Fruit fly (Drosophila melanogaster) whole organism, wandering third instar larva: ENCODE data around the gene CG12010.

ENCODE experiments used
- Abd-B ChIP-seq: fragments of >200 bp; optimal IDR thresholded peaks from 2 replicates; lab custom pipeline; 2017; ENCODE audit warnings: missing biosample characterization, missing genetic modification characterization
- CG9705 ChIP-seq: fragments of 200-800 bp; sonication (Bioruptor generic); optimal IDR thresholded peaks from 2 replicates; lab custom pipeline; 2018; ENCODE audit warnings: missing biosample characterization, mild to moderate bottlenecking, missing genetic modification characterization
- CrebA ChIP-seq: fragments of 200-800 bp; sonication (Bioruptor generic); optimal IDR thresholded peaks from 2 replicates; lab custom pipeline; 2016; ENCODE audit warnings: missing biosample characterization, mild to moderate bottlenecking, missing genetic modification characterization, borderline replicate concordance
- Dfd ChIP-seq: fragments of >200 bp; optimal IDR thresholded peaks from 2 replicates; lab custom pipeline; 2017; ENCODE audit warnings: missing biosample characterization, missing genetic modification characterization
- Dif ChIP-seq: fragments of 200-275, 200-300 bp; sonication (Bioruptor generic); optimal IDR thresholded peaks from 2 replicates; lab custom pipeline; 2018; ENCODE audit warnings: missing biosample characterization, missing genetic modification characterization; ENCODE audit not compliant: partially characterized antibody
- GATAd ChIP-seq: sonication (Bioruptor generic); optimal IDR thresholded peaks from 2 replicates; lab custom pipeline; 2016; ENCODE audit warnings: missing biosample characterization, missing genetic modification characterization
- HLH106 ChIP-seq: fragments of 200-800 bp; optimal IDR thresholded peaks from 3 replicates; lab custom pipeline; 2019; ENCODE audit warnings: missing biosample characterization, mild to moderate bottlenecking, missing genetic modification characterization, moderate library complexity
- Hr83 ChIP-seq: fragments of 200-300 bp; sonication (Bioruptor generic); optimal IDR thresholded peaks from 2 replicates; lab custom pipeline; 2016; ENCODE audit warnings: missing biosample characterization, mild to moderate bottlenecking, missing genetic modification characterization, moderate library complexity; ENCODE audit not compliant: poor library complexity, severe bottlenecking
- Jra ChIP-seq: sonication (Bioruptor generic); optimal IDR thresholded peaks from 2 replicates; lab custom pipeline; 2016; ENCODE audit warnings: missing biosample characterization, missing genetic modification characterization
- Myc ChIP-seq: fragments of >200 bp; optimal IDR thresholded peaks from 2 replicates; lab custom pipeline; 2017
- N ChIP-seq: fragments of >200 bp; optimal IDR thresholded peaks from 2 replicates; lab custom pipeline; 2018; ENCODE audit warnings: missing biosample characterization, missing external identifiers, missing genetic modification characterization
- OdsH ChIP-seq: fragments of 200-800 bp; sonication (Bioruptor generic); optimal IDR thresholded peaks from 2 replicates; lab custom pipeline; 2016; ENCODE audit warnings: missing biosample characterization, mild to moderate bottlenecking, missing genetic modification characterization
- Rel ChIP-seq, 2 experiments: fragments of 200-800 bp; sonication (Bioruptor generic) in 1 of 2; optimal IDR thresholded peaks; 2 replicates in 1 of 2; 3 replicates in 1 of 2; lab custom pipeline; 2016 to 2019; ENCODE audit warnings: mild to moderate bottlenecking in 2 of 2, missing biosample characterization in 2 of 2, missing genetic modification characterization in 2 of 2, moderate library complexity in 1 of 2
- Sp1 ChIP-seq: fragments of 200-800 bp; sonication (Bioruptor generic); optimal IDR thresholded peaks from 3 replicates; lab custom pipeline; 2019; ENCODE audit warnings: missing biosample characterization, mild to moderate bottlenecking, missing genetic modification characterization, moderate library complexity
- br ChIP-seq: fragments of 200-800 bp; sonication (Bioruptor generic); optimal IDR thresholded peaks from 2 replicates; lab custom pipeline; 2016; ENCODE audit warnings: missing biosample characterization, missing genetic modification characterization
- dl ChIP-seq, 2 experiments: fragments of 175-275, 200-275 bp in 1 of 2; fragments of 200-275 bp in 1 of 2; sonication (Bioruptor generic); optimal IDR thresholded peaks; lab custom pipeline; 2018; ENCODE audit warnings: mild to moderate bottlenecking in 2 of 2, missing biosample characterization in 2 of 2, missing genetic modification characterization in 2 of 2, moderate library complexity in 2 of 2; ENCODE audit not compliant: partially characterized antibody in 2 of 2, insufficient read depth in 1 of 2
- dmrt93B ChIP-seq: fragments of 200-800 bp; sonication (Bioruptor generic); optimal IDR thresholded peaks from 2 replicates; lab custom pipeline; 2018; ENCODE audit warnings: missing biosample characterization, mild to moderate bottlenecking, missing genetic modification characterization
- foxo ChIP-seq, 2 experiments: fragments of 200-800 bp; sonication (Bioruptor generic); optimal IDR thresholded peaks; 2 replicates in 1 of 2; 3 replicates in 1 of 2; lab custom pipeline; 2016 to 2017; ENCODE audit warnings: missing biosample characterization in 2 of 2, missing genetic modification characterization in 2 of 2
- fru ChIP-seq: fragments of 200-800 bp; sonication (Bioruptor generic); optimal IDR thresholded peaks from 3 replicates; lab custom pipeline; 2016; ENCODE audit warnings: missing biosample characterization, mild to moderate bottlenecking, missing genetic modification characterization
- h ChIP-seq: fragments of 200-800 bp; sonication (Bioruptor generic); optimal IDR thresholded peaks from 3 replicates; lab custom pipeline; 2016; ENCODE audit warnings: missing biosample characterization, mild to moderate bottlenecking, missing genetic modification characterization
- jim ChIP-seq: fragments of 175-275, 200-325 bp; sonication (Bioruptor generic); optimal IDR thresholded peaks from 2 replicates; lab custom pipeline; 2016; ENCODE audit warnings: missing biosample characterization, mild to moderate bottlenecking, missing genetic modification characterization
- psq ChIP-seq: fragments of 200-800 bp; sonication (Bioruptor generic); optimal IDR thresholded peaks from 3 replicates; lab custom pipeline; 2017; ENCODE audit warnings: missing biosample characterization, mild to moderate bottlenecking, missing genetic modification characterization, moderate library complexity
- rgr ChIP-seq: fragments of 200-800 bp; sonication (Bioruptor generic); optimal IDR thresholded peaks from 3 replicates; lab custom pipeline; 2016; ENCODE audit warnings: missing biosample characterization, mild to moderate bottlenecking, missing genetic modification characterization
- sv ChIP-seq: fragments of 200-800 bp; sonication (Bioruptor generic); optimal IDR thresholded peaks from 3 replicates; lab custom pipeline; 2016; ENCODE audit warnings: missing biosample characterization, missing genetic modification characterization

Gene CG12010

DNA sequence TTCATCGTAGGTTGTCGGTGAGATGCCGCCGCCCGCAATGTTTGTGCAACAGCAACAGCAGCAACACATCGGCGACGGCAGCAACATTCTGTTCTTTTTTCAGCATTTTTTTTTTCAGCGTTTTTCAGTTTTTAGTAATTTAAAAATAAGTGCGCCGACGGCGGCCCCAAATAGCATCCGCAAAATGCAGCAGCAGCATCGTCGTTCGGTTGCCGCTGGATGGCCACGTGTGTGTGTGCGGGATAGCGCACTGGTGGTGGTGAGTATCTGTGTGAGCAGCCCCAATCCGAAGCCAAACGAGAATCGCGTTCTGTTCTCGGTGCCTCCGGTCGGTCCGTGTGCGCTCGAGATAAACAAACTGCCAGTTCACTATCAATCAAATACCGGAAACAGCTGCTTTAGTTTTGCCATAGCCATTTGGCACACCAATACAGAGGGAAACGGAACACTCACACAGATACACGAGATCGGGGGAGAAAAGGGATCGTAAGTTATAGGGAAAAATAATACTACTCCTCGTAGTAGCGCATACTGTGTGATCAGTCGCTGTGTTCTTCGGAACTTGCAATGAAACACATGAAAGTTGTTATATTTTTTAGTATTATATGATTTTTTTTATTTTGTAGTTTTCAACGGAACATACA, 26.6 kb downstream of the CG12010 start:
- TF ChIP-seq dmrt93B (GFP tag; lab: Kevin White, UChicago), result no peak
- TF ChIP-seq CrebA (GFP tag; lab: Kevin White, UChicago), result no peak
- TF ChIP-seq sv (GFP tag; lab: Kevin White, UChicago), result no peak
- no peak for TF ChIP-seq Dif
- no peak for TF ChIP-seq Abd-B
- TF ChIP-seq Hr83 (GFP tag; lab: Kevin White, UChicago), result no peak

DNA sequence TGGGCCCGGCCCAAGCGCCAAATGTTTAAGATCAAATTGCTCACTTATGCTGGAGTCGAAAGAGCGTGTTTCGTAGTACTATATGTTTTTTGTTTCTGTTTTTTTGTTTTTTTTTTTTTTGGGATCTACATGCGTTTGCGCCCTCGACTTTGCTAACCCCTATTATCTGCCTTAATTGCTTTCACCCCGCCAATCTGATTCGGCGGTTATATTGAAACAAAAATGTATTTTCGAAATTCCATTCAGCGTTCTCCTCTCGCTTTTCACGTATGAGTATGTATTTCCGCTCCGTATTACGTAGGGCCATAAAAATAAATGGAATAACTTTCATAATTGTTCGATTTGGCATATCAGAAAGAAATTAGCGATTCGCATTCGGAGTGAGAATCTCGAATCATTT, 31.5 kb downstream of the CG12010 start:
- TF ChIP-seq dmrt93B (GFP tag; lab: Kevin White, UChicago), result no peak
- TF ChIP-seq Rel (GFP tag; optimal IDR thresholded peaks at IDR 0.05; lab: Kevin White, UChicago), result no peak
- TF ChIP-seq Rel (tag; optimal IDR thresholded peaks at IDR 0.05; lab: Kevin White, UChicago), result peak; percentile 42
- no peak for TF ChIP-seq CG9705 (GFP tag; lab: Kevin White, UChicago)
- TF ChIP-seq Myc, result no peak
- TF ChIP-seq fru, result no peak
- TF ChIP-seq GATAd, result no peak
- TF ChIP-seq OdsH (GFP tag; lab: Kevin White, UChicago), result no peak
- TF ChIP-seq, all 38 proteins: peak for 1

DNA sequence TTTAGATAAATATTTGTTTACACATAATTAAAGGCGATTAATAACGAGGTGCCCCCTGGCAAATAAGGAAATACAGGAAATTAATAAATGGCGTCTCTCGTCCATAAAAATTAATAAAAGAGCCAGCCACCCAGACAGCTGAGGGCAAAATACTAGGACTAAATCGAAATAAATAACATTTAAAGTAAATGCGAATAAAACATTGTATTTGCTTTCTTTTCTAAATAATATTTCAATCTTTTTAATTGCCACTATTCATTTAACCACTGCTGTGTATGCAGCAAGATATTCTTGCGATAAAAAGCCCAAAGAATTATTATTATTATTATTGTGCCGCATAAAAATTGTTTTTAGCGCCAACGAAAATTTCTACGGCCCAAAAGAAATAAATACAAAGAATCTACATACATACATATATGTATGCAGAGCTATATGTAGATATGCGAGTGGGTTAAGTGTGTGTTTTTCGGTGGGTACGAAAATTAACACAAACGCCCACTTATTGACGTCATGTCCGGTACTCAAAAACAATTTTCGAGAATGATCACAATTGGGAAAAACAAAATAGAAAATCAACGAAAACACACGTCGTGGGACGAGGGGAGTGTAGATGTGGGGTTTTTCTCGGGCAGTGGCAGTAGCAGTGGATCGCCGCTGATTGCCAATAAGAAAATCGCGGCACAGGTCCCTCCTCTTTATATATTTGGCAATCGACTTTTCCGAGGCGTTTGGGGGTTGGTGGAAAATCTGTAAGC, 32.4 kb downstream of the CG12010 start:
- TF ChIP-seq GATAd (no peak), dmrt93B (GFP tag; lab: Kevin White, UChicago) (peak; percentile 9), Dfd (GFP tag; lab: Kevin White, UChicago) (no peak), dl (GFP tag; optimal IDR thresholded peaks at IDR 0.05; lab: Kevin White, UChicago; ENCODE audit: insufficient read depth in 1 of 2, partially characterized antibody in 2 of 2) (no peak), Rel (GFP tag; optimal IDR thresholded peaks at IDR 0.05; lab: Kevin White, UChicago) (no peak), Rel (tag; optimal IDR thresholded peaks at IDR 0.05; lab: Kevin White, UChicago) (peak; percentile 55), h (GFP tag; lab: Kevin White, UChicago) (peak; percentile 29), HLH106 (tag; lab: Kevin White, UChicago) (peak; percentile 4), N (GFP tag; lab: Kevin White, UChicago) (no peak), rgr (GFP tag; lab: Kevin White, UChicago) (peak; percentile 32), psq (GFP tag; lab: Kevin White, UChicago) (peak; percentile 3), Dif (no peak)

DNA sequence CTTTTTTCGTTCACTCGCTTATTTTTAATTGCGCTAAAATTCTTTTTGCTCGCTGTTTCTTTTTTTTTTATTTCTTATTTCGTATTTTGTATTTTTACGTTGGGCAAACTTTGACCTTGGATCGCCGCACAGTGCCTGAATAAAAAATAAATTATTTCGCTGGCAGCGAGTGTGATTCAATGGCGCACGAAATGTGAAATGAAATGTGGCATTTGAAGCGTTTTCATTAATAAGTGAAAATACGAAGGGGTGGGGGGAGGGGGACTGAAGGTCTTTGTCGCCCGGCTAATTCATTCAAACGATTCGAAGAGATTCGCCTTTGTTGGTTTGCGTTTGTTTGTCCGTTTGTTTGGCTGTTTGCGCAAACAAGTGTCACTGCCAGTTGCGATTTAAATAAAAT, 33.4 kb downstream of the CG12010 start:
- TF ChIP-seq psq (GFP tag; lab: Kevin White, UChicago) (peak; percentile 2), OdsH (GFP tag; lab: Kevin White, UChicago) (no peak)

DNA sequence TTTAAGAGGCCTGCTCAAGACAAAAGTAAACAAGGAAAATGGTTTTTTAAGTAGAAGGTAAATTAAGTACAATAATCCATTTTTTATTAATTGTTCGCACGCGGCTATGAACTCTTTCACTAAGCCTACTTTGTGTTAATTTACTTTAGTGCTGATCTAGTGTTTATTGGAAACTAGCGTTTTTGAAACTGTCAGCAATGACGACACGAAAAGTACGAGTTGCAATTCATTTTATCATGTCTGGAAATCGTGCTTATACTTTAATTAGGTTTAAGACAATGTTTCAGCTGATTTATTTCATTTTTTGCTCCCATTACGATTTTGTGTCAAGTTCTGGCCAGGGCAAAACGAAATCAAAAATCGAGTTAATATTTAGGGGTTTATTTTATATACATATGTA, 34.1 kb downstream of the CG12010 start:
- TF ChIP-seq Sp1 (no peak), Rel (GFP tag; optimal IDR thresholded peaks at IDR 0.05; lab: Kevin White, UChicago) (no peak), Rel (tag; optimal IDR thresholded peaks at IDR 0.05; lab: Kevin White, UChicago) (no peak), Jra (GFP tag; lab: Kevin White, UChicago) (no peak), br (GFP tag; lab: Kevin White, UChicago) (no peak), foxo (GFP tag; optimal IDR thresholded peaks at IDR 0.05; lab: Kevin White, UChicago) (no peak), sv (GFP tag; lab: Kevin White, UChicago) (no peak)

DNA sequence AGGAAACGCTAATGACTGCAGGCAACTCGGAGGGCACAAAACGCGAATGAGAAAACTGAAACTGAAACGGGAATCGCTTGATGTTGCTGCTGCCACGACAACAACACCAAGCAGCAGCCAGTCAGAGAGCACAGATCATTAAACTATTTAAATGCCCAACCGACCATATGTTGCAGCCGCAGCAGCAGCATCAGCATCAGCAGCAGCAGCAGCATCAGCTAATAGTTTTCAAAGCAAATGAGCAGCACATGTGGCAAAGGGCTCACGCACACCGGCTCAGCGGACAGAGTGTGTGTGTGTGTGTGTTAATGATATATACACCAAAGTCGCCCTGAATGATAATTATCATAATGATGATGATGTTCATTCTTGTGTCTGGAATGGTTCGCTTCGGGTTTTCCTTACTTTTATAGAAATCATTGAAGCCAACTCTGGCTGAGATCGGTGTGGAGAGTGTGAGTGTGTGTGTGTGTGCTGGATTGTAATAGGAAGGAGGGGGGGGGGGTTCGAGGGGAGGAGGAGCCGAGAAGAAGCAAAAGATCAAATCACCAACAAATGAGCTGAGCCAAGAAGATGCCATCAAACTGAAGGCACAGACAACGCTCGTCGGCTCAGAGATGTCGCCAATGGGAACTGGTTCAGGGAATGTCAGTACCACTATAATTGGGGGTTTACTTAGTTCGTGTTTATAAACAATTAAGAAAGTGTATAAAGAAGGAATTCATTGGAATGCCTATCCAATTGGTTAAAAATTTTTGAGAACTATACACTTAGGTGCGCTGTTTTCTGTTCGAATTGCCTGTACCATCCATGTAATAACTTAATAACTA, 34.9 kb downstream of the CG12010 start:
- TF ChIP-seq jim (GFP tag; lab: Kevin White, UChicago) (no peak), Dfd (GFP tag; lab: Kevin White, UChicago) (peak; percentile 80)
- TF ChIP-seq, all 38 proteins: peak for 1
